Worm (Caenorhabditis elegans) whole organism, late embryonic: Measurements from ENCODE around the gene ifb-1.

Experiments used
- C08G9.2 ChIP-seq: sonication (generic microtip); optimal IDR thresholded peaks from 2 replicates; lab custom pipeline; 2016; ENCODE audit warnings: mild to moderate bottlenecking, missing genetic modification characterization, moderate library complexity, missing compliant biosample characterization
- C38D4.7 ChIP-seq: fragments of 200-800 bp; sonication (Bioruptor generic); optimal IDR thresholded peaks from 2 replicates; lab custom pipeline; 2018; ENCODE audit warnings: mild to moderate bottlenecking, missing genetic modification characterization, moderate library complexity, missing compliant biosample characterization
- K09A11.1 ChIP-seq: sonication (generic microtip); optimal IDR thresholded peaks from 2 replicates; lab custom pipeline; 2017; ENCODE audit warnings: antibody characterized with exemption, mild to moderate bottlenecking, missing genetic modification characterization, missing compliant biosample characterization; ENCODE audit not compliant: insufficient read depth
- T23F11.4 ChIP-seq: fragments of 200-800 bp; sonication (Bioruptor generic); optimal IDR thresholded peaks from 2 replicates; lab custom pipeline; 2018; ENCODE audit warnings: mild to moderate bottlenecking, missing genetic modification characterization, missing compliant biosample characterization
- ama-1 ChIP-seq: fragments of 150-350 bp; optimal IDR thresholded peaks from 2 replicates; lab custom pipeline; 2014
- ceh-18 ChIP-seq: sonication (generic microtip); optimal IDR thresholded peaks from 2 replicates; lab custom pipeline; 2016; ENCODE audit warnings: missing genetic modification characterization, missing compliant biosample characterization
- ceh-2 ChIP-seq: sonication (generic microtip); optimal IDR thresholded peaks from 2 replicates; lab custom pipeline; 2016; ENCODE audit warnings: missing genotype, missing genetic modification characterization, missing compliant biosample characterization
- ceh-34 ChIP-seq: sonication (generic microtip); optimal IDR thresholded peaks from 2 replicates; lab custom pipeline; 2016; ENCODE audit warnings: mild to moderate bottlenecking, missing genetic modification characterization, missing compliant biosample characterization
- ceh-45 ChIP-seq: fragments of 200-800 bp; sonication (Bioruptor generic); IDR thresholded peaks from 2 replicates; pipeline ENCODE4 v1.3.6; 2022; ENCODE audit warnings: missing genetic modification reagents, missing genetic modification characterization, missing compliant biosample characterization
- ceh-48 ChIP-seq: sonication (generic microtip); optimal IDR thresholded peaks from 2 replicates; lab custom pipeline; 2016; ENCODE audit warnings: missing genetic modification characterization, inconsistent platforms, missing compliant biosample characterization
- ceh-6 ChIP-seq: fragments of 200-800 bp; sonication (Bioruptor generic); optimal IDR thresholded peaks from 2 replicates; lab custom pipeline; 2018; ENCODE audit warnings: mild to moderate bottlenecking, missing genetic modification characterization, missing compliant biosample characterization
- dmd-4 ChIP-seq: sonication (generic microtip); optimal IDR thresholded peaks from 2 replicates; lab custom pipeline; 2016; ENCODE audit warnings: borderline replicate concordance, missing genetic modification characterization, missing compliant biosample characterization
- elt-2 ChIP-seq: sonication (generic microtip); optimal IDR thresholded peaks from 2 replicates; lab custom pipeline; 2016; ENCODE audit warnings: missing genetic modification reagents, missing genetic modification characterization, missing compliant biosample characterization
- elt-4 ChIP-seq: sonication (generic microtip); optimal IDR thresholded peaks from 2 replicates; lab custom pipeline; 2016; ENCODE audit warnings: missing genetic modification characterization, missing compliant biosample characterization
- eyg-1 ChIP-seq: sonication (generic microtip); optimal IDR thresholded peaks from 2 replicates; lab custom pipeline; 2016; ENCODE audit warnings: missing genotype, missing genetic modification characterization, missing compliant biosample characterization
- fkh-6 ChIP-seq: sonication (generic microtip); optimal IDR thresholded peaks from 2 replicates; lab custom pipeline; 2016; ENCODE audit warnings: missing genetic modification characterization, missing compliant biosample characterization
- hlh-13 ChIP-seq: fragments of 200-800 bp; sonication (Bioruptor generic); optimal IDR thresholded peaks from 2 replicates; lab custom pipeline; 2018; ENCODE audit warnings: mild to moderate bottlenecking, missing genetic modification characterization, missing compliant biosample characterization
- hlh-30 ChIP-seq: sonication (generic microtip); optimal IDR thresholded peaks from 2 replicates; lab custom pipeline; 2017; ENCODE audit warnings: antibody characterized with exemption, missing genetic modification characterization, missing compliant biosample characterization; ENCODE audit not compliant: insufficient read depth
- lim-6 ChIP-seq: sonication (generic microtip); optimal IDR thresholded peaks from 2 replicates; lab custom pipeline; 2016; ENCODE audit warnings: missing genetic modification characterization, missing compliant biosample characterization
- lin-11 ChIP-seq: fragments of 200-800 bp; sonication (Bioruptor generic); optimal IDR thresholded peaks from 2 replicates; lab custom pipeline; 2018; ENCODE audit warnings: mild to moderate bottlenecking, missing genetic modification characterization, missing compliant biosample characterization
- madf-2 ChIP-seq: sonication (generic microtip); optimal IDR thresholded peaks from 2 replicates; lab custom pipeline; 2017; ENCODE audit warnings: missing genetic modification characterization, missing compliant biosample characterization
- mec-3 ChIP-seq: sonication (generic microtip); optimal IDR thresholded peaks from 2 replicates; lab custom pipeline; 2016; ENCODE audit warnings: borderline replicate concordance, missing genetic modification characterization, missing compliant biosample characterization
- npax-4 ChIP-seq: sonication (generic microtip); optimal IDR thresholded peaks from 2 replicates; lab custom pipeline; 2016; ENCODE audit warnings: missing genetic modification characterization, missing compliant biosample characterization
- odd-2 ChIP-seq: sonication (generic microtip); optimal IDR thresholded peaks from 2 replicates; lab custom pipeline; 2017; ENCODE audit warnings: antibody characterized with exemption, mild to moderate bottlenecking, missing genetic modification characterization, missing compliant biosample characterization
- pag-3 ChIP-seq: sonication (generic microtip); optimal IDR thresholded peaks from 2 replicates; lab custom pipeline; 2016; ENCODE audit warnings: missing compliant biosample characterization, missing genetic modification characterization, borderline replicate concordance
- pax-1 ChIP-seq: fragments of 150-350 bp; optimal IDR thresholded peaks from 2 replicates; lab custom pipeline; 2014; ENCODE audit warnings: missing biosample characterization, missing genetic modification characterization
- pha-2 ChIP-seq: sonication (generic microtip); optimal IDR thresholded peaks from 2 replicates; lab custom pipeline; 2017; ENCODE audit warnings: mild to moderate bottlenecking, missing genetic modification characterization, missing compliant biosample characterization
- sox-2 ChIP-seq: fragments of 200-800 bp; sonication (Bioruptor generic); IDR thresholded peaks from 2 replicates; pipeline ENCODE4 v1.3.6; 2022; ENCODE audit warnings: missing genetic modification reagents, missing genetic modification characterization, missing compliant biosample characterization
- sox-4 ChIP-seq: sonication (generic microtip); optimal IDR thresholded peaks from 2 replicates; lab custom pipeline; 2017; ENCODE audit warnings: mild to moderate bottlenecking, missing genetic modification characterization, inconsistent platforms, missing compliant biosample characterization
- syd-9 ChIP-seq: sonication (generic microtip); optimal IDR thresholded peaks from 2 replicates; lab custom pipeline; 2016; ENCODE audit warnings: mild to moderate bottlenecking, missing genetic modification characterization, moderate library complexity, missing compliant biosample characterization
- tbx-2 ChIP-seq: sonication (generic microtip); optimal IDR thresholded peaks from 2 replicates; lab custom pipeline; 2016; ENCODE audit warnings: missing genetic modification characterization, missing compliant biosample characterization
- tbx-7 ChIP-seq: sonication (generic microtip); optimal IDR thresholded peaks from 2 replicates; lab custom pipeline; 2016; ENCODE audit warnings: missing genotype, missing genetic modification characterization, missing compliant biosample characterization
- ttx-3 ChIP-seq: sonication (generic microtip); optimal IDR thresholded peaks from 2 replicates; lab custom pipeline; 2016; ENCODE audit warnings: missing genetic modification reagents, missing genetic modification characterization, missing compliant biosample characterization
- unc-3 ChIP-seq, 2 experiments: fragments of 200-800 bp in 1 of 2; sonication (Bioruptor generic) in 1 of 2; sonication (generic microtip) in 1 of 2; conservative IDR thresholded peaks in 1 of 2; optimal IDR thresholded peaks in 1 of 2; 2 replicates each; pipeline versions ENCODE4 v1.3.6 to Lab custom; 2016 to 2022; ENCODE audit warnings: missing compliant biosample characterization in 2 of 2, missing genetic modification characterization in 2 of 2, missing genetic modification reagents in 1 of 2
- unc-42 ChIP-seq: sonication (generic microtip); optimal IDR thresholded peaks from 2 replicates; lab custom pipeline; 2016; ENCODE audit warnings: missing genotype, missing genetic modification characterization, missing compliant biosample characterization
- unc-55 ChIP-seq: sonication (generic microtip); optimal IDR thresholded peaks from 2 replicates; lab custom pipeline; 2017; ENCODE audit warnings: missing biosample characterization, missing genetic modification reagents, missing genetic modification characterization

Gene ifb-1

DNA sequence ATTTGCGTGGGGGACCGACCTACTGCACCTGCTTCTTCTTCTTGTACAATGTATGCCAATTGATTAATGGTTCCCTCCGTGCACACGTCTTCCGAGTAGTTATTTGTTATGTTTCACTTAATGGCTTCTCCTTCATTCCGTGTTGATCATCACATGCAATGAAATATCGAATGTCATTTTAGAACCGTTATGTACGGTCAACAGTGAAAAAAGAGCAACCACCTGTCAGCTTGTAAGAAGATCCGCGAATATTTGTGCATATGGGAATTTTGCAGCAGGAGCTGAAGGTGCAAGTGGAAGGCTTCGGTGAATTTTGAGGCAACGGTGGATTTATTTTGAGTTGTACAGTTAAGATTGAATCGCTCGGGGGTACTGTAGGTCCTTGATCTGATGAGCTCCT is 28.8 kb upstream of the ifb-1 start:
- TF ChIP-seq unc-3 (GFP tag; conservative IDR thresholded peaks at IDR 0.05; lab: Robert Waterston, UW): no peak
- no peak for TF ChIP-seq unc-3 (tag; optimal IDR thresholded peaks at IDR 0.05; lab: Kevin White, UChicago)
- TF ChIP-seq ceh-45: no peak
- TF ChIP-seq pha-2 (tag; lab: Kevin White, UChicago): no peak
- TF ChIP-seq npax-4 (tag; lab: Kevin White, UChicago): no peak
- no peak for TF ChIP-seq ceh-48 (tag; lab: Kevin White, UChicago)
- no peak for TF ChIP-seq hlh-13
- no peak for TF ChIP-seq ceh-2 (tag; lab: Kevin White, UChicago)
- no peak for TF ChIP-seq syd-9
- no peak for TF ChIP-seq madf-2 (tag; lab: Kevin White, UChicago)
- TF ChIP-seq K09A11.1 (tag; lab: Kevin White, UChicago): no peak
- TF ChIP-seq ceh-6: no peak
- TF ChIP-seq ceh-18 (tag; lab: Kevin White, UChicago): no peak
- TF ChIP-seq ceh-34: no peak
- TF ChIP-seq elt-4 (tag; lab: Kevin White, UChicago): no peak
- TF ChIP-seq lin-11 (tag; lab: Kevin White, UChicago): no peak
- no peak for TF ChIP-seq tbx-7 (tag; lab: Kevin White, UChicago)
- TF ChIP-seq tbx-2 (tag; lab: Kevin White, UChicago): no peak
- no peak for TF ChIP-seq sox-2 (GFP tag; lab: Robert Waterston, UW)
- no peak for TF ChIP-seq eyg-1 (tag; lab: Kevin White, UChicago)
- TF ChIP-seq C08G9.2 (tag; lab: Kevin White, UChicago): no peak

DNA sequence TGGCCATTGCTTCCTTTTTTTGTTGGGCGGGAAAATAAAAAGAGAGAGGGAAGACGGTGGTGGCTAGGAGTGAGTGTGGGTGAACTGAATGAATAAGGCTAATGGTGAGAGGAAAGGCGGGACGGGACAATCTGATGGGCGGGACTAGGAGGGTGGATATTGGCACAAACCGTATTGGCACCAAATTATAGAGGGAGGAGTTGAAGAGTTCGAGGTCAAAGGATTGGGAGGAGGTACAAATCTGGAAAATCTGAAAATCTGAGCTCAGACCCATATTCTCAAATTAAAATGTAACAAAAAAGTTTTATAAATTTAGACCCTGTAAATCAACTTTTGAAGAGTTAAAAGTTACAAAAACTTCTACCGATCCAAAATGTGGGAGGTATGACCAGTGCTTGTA is 26.6 kb upstream of the ifb-1 start, which contains the start of gene hlh-14:
Gene hlh-14 (minus strand): TSS at position 101 of the 400 bp plus-strand sequence.
- TF ChIP-seq pag-3 (tag; lab: Kevin White, UChicago): no peak
- TF ChIP-seq fkh-6: no peak
- TF ChIP-seq mec-3 (tag; lab: Kevin White, UChicago): no peak
- TF ChIP-seq sox-4 (tag; lab: Kevin White, UChicago): no peak
- TF ChIP-seq pax-1 (tag; lab: Kevin White, UChicago): no peak
- no peak for TF ChIP-seq C38D4.7 (GFP tag; lab: Kevin White, UChicago)
- TF ChIP-seq hlh-30 (tag; lab: Kevin White, UChicago): no peak
- TF ChIP-seq unc-3 (GFP tag; conservative IDR thresholded peaks at IDR 0.05; lab: Robert Waterston, UW): no peak
- TF ChIP-seq unc-3 (tag; optimal IDR thresholded peaks at IDR 0.05; lab: Kevin White, UChicago): no peak
- TF ChIP-seq unc-55 (GFP tag; lab: Kevin White, UChicago): no peak
- no peak for TF ChIP-seq dmd-4 (tag; lab: Kevin White, UChicago)
- no peak for TF ChIP-seq ama-1 (lab: Kevin White, UChicago)
- TF ChIP-seq ttx-3 (tag; lab: Kevin White, UChicago): no peak
- TF ChIP-seq elt-4 (tag; lab: Kevin White, UChicago): no peak
- TF ChIP-seq ceh-6: no peak
- TF ChIP-seq npax-4 (tag; lab: Kevin White, UChicago): no peak
- no peak for TF ChIP-seq hlh-13
- no peak for TF ChIP-seq T23F11.4 (GFP tag; lab: Kevin White, UChicago)
- no peak for TF ChIP-seq elt-2
- TF ChIP-seq, all 69 proteins: peak for 0

DNA sequence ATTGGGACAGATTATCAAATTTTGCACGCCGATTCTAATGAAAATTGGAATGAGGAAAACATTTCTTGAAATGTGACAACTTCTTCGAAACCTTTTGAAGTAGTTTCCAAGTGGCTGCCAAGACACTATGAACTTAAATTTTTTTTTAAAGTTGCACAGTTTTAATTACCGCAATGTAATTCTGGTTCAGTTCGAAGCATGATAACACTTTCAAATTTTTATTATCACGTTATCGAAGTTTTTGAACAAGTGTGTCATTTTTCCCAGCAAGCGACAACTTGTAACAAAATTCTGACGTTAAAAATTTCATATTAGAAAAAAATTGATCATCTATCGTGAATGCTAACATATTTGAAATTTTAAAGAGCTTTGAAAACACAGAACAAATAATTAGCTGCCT is 22.7 kb upstream of the ifb-1 start:
- TF ChIP-seq ceh-2 (tag; lab: Kevin White, UChicago): no peak

ce11 chrII:5744342-5744741 is 21.1 kb upstream of the ifb-1 start:
- TF ChIP-seq odd-2 (tag; lab: Kevin White, UChicago): no peak
- TF ChIP-seq ceh-6: no peak
- TF ChIP-seq unc-42 (tag; lab: Kevin White, UChicago): no peak
- TF ChIP-seq pha-2 (tag; lab: Kevin White, UChicago): no peak
- no peak for TF ChIP-seq lim-6 (tag; lab: Kevin White, UChicago)
